Fruit fly (Drosophila melanogaster): Measurements from ENCODE around the gene CG42710.

CG42710 gene

DNA sequence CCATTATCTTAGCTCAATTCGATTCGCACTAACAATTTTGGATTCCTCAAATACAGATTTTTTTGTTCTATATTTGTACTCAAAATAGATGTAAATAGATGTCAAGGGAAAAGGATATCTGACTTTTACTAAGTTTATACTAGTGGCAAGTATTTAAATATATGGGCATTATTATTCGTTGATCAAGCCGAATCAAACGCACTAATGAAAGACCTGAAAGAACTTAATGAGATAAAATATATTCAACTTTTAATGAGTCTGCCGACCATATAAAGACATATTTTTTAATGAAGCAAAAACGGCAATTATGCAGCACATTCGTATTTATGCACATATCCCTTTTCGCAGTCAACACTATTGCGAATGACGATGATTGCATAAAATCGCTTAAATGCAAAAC lies at the start of gene CG42710:
CG42710 (minus strand) TSS at position 101 of the 400 bp plus-strand sequence.
- TF ChIP-seq Sin3A (optimal IDR thresholded peaks at IDR 0.05) (no peak), insv (optimal IDR thresholded peaks at IDR 0.05) (no peak), ttk (optimal IDR thresholded peaks at IDR 0.05) (no peak), Myc (optimal IDR thresholded peaks at IDR 0.05) (no peak), h (optimal IDR thresholded peaks at IDR 0.05) (no peak), psq (optimal IDR thresholded peaks at IDR 0.05) (no peak)

DNA sequence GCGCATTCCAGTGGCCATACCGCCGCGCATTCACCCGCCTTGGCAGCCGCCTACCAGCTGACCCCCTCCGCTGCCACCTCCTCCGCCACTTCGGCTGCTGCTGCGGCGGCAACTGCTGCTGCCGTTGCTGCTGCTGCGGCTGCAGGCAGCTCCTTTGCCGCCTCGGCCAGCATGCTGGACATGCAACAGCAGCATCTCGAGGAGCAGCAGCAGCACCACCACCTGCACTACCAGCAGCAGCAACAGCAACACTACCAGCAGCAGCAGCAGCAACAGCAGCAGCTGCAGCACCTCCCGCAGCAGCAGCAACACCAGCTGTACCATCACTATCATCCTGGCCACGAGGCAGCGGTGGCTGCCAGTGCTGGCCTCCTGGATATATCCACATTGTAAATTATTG lies 46.1 kb upstream of the CG42710 start:
- TF ChIP-seq insv (optimal IDR thresholded peaks at IDR 0.05) (no peak), ttk (optimal IDR thresholded peaks at IDR 0.05) (no peak), psq (optimal IDR thresholded peaks at IDR 0.05) (no peak), Myc (optimal IDR thresholded peaks at IDR 0.05) (no peak), Sin3A (optimal IDR thresholded peaks at IDR 0.05) (no peak), h (optimal IDR thresholded peaks at IDR 0.05) (no peak)

DNA sequence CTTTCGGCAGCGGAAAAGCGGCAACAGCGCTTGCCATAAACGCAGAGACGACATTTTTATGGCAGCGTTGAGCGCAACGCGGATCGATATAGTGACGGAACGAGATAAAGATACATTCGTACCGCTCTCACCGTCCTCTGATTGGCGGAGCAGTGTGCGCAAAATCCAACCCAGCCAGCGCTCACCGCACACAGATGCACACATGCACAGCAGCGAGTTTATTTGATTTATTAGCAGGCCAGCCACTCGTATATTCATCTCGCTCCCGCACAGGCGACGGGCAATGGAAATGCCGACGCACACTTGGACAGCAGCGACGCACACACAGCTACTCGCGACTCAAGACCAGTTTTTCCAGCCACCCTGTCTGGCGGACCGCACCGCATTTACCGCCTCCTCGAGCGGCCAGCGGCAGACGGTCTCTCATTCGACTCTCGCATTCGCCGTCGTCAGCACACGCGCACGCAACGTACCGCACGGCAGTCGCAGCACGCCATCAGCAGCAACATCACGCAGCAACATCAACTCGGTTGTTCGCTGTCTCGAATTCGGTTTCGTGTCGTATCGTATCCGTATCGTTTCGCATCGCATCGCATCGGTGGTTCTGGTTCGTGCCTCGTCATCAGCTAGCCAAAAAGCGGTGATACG lies 43.0 kb upstream of the CG42710 start, which contains the start of gene SoxN:
SoxN (plus strand) TSS at position 424 of the 648 bp plus-strand sequence.
- no peak for TF ChIP-seq h (optimal IDR thresholded peaks at IDR 0.05)
- no peak for TF ChIP-seq Myc (optimal IDR thresholded peaks at IDR 0.05)
- no peak for TF ChIP-seq psq (optimal IDR thresholded peaks at IDR 0.05)
- TF ChIP-seq insv (optimal IDR thresholded peaks at IDR 0.05), result no peak
- no peak for TF ChIP-seq Sin3A (optimal IDR thresholded peaks at IDR 0.05)
- no peak for TF ChIP-seq ttk (optimal IDR thresholded peaks at IDR 0.05)

DNA sequence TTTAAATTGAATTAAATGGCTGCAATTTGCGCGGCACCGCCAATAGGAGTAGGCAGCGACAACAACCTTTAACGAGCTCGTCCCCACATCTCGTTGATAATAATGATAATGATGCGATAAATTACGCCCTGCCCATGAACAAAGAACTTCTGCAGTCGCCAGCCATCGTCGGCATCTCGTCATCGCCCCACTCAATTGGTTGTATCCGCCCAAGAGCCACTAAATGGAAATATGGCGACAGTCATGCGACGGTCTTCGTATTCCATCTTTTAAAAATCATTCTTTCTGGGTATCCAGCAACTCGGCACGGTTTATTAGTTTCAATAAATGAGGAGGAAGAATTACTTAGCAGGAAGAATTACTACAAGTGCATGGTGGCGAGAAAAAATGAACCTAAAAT lies 38.2 kb upstream of the CG42710 start:
- TF ChIP-seq insv (optimal IDR thresholded peaks at IDR 0.05), result no peak
- no peak for TF ChIP-seq psq (optimal IDR thresholded peaks at IDR 0.05)
- TF ChIP-seq h (optimal IDR thresholded peaks at IDR 0.05), result no peak
- TF ChIP-seq Myc (optimal IDR thresholded peaks at IDR 0.05), result no peak
- no peak for TF ChIP-seq ttk (optimal IDR thresholded peaks at IDR 0.05)
- no peak for TF ChIP-seq Sin3A (optimal IDR thresholded peaks at IDR 0.05)

DNA sequence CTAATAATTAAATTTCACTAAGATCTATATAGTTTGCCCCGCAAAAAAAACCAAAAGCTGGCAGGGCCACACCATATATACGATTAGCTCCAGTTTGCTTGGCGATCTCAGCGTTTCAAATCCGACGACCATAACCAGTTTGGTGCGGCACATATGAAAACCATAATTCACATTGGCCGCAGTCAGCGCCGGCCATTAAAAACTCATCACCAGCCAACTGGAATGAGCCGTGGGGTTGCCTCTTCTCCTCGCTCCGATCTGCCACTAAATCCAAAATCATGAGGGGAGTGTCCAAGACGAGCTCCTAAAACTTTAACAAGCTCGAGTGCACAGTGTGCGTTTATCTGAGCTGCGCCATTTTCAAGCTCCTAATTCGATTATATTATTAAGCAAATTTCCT lies 35.0 kb upstream of the CG42710 start:
- TF ChIP-seq Myc (optimal IDR thresholded peaks at IDR 0.05), result no peak
- TF ChIP-seq insv (optimal IDR thresholded peaks at IDR 0.05), result no peak
- no peak for TF ChIP-seq psq (optimal IDR thresholded peaks at IDR 0.05)
- no peak for TF ChIP-seq h (optimal IDR thresholded peaks at IDR 0.05)
- no peak for TF ChIP-seq Sin3A (optimal IDR thresholded peaks at IDR 0.05)
- no peak for TF ChIP-seq ttk (optimal IDR thresholded peaks at IDR 0.05)

DNA sequence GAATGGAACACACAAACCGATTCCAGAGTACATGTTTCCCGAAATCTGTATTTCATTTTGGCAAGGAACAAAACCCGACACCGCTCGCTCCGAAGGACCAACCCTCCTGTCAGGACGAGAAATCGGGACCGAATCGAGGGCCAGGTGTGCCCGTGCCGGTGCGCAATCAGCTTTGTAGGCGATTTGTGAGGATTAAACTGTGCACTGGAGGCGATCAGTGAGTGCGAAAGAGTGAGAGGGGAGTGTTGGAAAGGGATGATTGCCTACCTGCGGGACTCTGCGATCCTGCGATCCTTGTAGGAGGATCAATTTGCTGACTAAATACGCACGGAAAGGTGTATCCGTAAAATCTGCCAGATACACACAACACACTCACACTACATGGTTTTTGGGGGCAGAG lies 27.5 kb upstream of the CG42710 start:
- no peak for TF ChIP-seq Sin3A (optimal IDR thresholded peaks at IDR 0.05)
- TF ChIP-seq psq (optimal IDR thresholded peaks at IDR 0.05), result no peak
- no peak for TF ChIP-seq ttk (optimal IDR thresholded peaks at IDR 0.05)
- no peak for TF ChIP-seq h (optimal IDR thresholded peaks at IDR 0.05)
- no peak for TF ChIP-seq insv (optimal IDR thresholded peaks at IDR 0.05)
- no peak for TF ChIP-seq Myc (optimal IDR thresholded peaks at IDR 0.05)

DNA sequence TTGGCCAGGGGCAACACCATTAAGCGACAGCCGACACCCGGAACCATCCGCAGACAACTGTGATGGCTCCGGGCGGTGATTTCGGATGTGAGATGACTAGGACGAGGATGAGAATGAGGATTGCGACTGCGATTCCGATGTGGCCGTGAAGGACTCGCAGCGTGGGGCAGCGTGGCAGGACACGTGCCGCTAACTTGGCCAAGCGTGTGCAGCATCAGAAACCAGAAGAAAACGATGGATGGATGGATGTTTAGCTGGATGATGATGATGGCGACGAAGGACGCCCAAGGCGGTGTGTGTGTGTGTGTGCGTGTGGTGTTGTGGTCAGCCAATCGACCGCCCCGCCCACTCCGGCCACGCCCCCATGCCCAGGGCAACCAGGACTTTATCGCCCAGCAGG lies 21.8 kb upstream of the CG42710 start:
- TF ChIP-seq h (optimal IDR thresholded peaks at IDR 0.05), result no peak
- TF ChIP-seq ttk (optimal IDR thresholded peaks at IDR 0.05), result no peak
- TF ChIP-seq psq (optimal IDR thresholded peaks at IDR 0.05), result no peak
- TF ChIP-seq Myc (optimal IDR thresholded peaks at IDR 0.05), result no peak
- no peak for TF ChIP-seq insv (optimal IDR thresholded peaks at IDR 0.05)
- no peak for TF ChIP-seq Sin3A (optimal IDR thresholded peaks at IDR 0.05)

DNA sequence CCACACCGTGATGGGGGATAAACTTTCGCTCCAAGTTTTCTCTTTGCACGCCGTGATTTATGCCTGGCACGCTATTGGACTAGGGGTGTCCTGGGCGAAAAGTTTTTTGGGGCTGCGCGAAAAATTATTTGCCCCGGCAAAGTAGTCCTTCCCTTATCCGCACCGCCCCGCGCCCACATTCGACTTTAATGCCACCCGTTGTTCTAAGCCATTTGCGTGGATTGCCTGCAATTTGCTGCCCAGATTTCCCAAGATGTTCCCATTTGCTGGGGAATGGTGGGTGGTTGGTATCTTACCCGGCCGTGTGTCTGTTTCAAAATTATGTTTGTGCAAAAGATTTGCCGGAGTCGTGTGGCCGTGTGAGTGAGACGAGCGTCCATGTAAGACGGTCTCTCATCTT lies 16.7 kb upstream of the CG42710 start:
- TF ChIP-seq insv (optimal IDR thresholded peaks at IDR 0.05), result no peak
- TF ChIP-seq Myc (optimal IDR thresholded peaks at IDR 0.05), result no peak
- TF ChIP-seq h (optimal IDR thresholded peaks at IDR 0.05), result no peak
- no peak for TF ChIP-seq psq (optimal IDR thresholded peaks at IDR 0.05)
- TF ChIP-seq ttk (optimal IDR thresholded peaks at IDR 0.05), result no peak
- TF ChIP-seq Sin3A (optimal IDR thresholded peaks at IDR 0.05), result no peak

DNA sequence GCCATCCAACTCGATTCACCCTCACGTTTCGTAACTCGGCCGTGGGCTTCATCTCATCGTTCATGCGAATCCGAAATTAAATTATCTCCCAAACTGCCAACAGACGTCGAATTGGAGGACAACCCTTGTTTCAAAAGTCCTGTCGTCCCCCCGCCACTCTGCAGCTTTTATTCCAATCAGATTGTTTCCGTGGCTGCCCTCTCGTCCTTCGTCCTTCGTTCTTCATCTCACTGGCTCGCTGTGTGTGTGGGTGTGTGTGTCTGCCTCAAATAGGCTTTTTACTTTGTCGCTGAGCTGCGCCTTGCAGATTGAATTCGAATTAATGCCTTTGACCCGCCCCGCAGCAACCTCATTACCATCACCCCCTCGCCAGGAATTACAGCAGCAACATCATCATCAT lies 11.9 kb upstream of the CG42710 start:
- TF ChIP-seq Sin3A (optimal IDR thresholded peaks at IDR 0.05) (no peak), Myc (optimal IDR thresholded peaks at IDR 0.05) (no peak), ttk (optimal IDR thresholded peaks at IDR 0.05) (no peak), insv (optimal IDR thresholded peaks at IDR 0.05) (no peak), psq (optimal IDR thresholded peaks at IDR 0.05) (no peak), h (optimal IDR thresholded peaks at IDR 0.05) (no peak)

DNA sequence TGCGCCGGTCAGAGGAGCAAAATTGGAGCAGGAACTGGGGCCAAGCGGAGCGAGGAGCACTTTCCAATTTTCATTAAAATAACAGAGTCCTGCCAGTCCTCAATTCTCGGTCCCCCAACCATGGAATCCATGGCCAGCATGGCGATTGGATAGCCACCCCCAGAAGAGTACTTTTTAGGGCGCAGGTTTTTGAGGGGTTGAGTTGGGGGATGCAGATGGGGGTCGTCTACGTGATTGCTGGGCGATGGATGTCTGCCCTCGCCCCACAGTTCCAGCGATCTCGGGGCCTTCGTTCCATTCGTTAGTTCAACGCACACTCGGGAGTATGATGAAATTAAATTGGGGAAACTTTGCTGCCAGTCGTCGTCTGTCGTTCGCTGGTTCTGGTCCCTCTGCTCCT lies 9.4 kb upstream of the CG42710 start:
- no peak for TF ChIP-seq Sin3A (optimal IDR thresholded peaks at IDR 0.05)

DNA sequence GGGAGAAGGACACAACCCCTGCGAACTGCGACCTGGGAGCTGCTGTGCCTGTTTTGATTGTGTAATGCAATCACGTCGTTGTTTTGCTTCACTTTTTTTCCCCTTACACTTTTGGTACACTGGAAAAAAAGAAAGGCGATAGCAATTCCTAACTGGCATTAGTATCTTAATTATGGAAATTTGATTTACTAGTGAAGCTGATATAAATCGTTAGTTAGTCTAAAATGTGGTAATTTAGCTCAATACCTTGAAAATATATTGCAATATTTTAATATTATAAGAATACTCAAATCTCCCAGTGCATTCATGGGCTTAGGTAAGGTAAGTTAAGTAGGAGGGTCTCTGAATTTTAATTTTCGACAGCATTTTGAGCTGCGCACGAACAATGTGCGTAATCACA lies 5.3 kb upstream of the CG42710 start:
- TF ChIP-seq insv (optimal IDR thresholded peaks at IDR 0.05) (no peak), Myc (optimal IDR thresholded peaks at IDR 0.05) (no peak), h (optimal IDR thresholded peaks at IDR 0.05) (no peak), psq (optimal IDR thresholded peaks at IDR 0.05) (no peak), Sin3A (optimal IDR thresholded peaks at IDR 0.05) (no peak), ttk (optimal IDR thresholded peaks at IDR 0.05) (no peak)

DNA sequence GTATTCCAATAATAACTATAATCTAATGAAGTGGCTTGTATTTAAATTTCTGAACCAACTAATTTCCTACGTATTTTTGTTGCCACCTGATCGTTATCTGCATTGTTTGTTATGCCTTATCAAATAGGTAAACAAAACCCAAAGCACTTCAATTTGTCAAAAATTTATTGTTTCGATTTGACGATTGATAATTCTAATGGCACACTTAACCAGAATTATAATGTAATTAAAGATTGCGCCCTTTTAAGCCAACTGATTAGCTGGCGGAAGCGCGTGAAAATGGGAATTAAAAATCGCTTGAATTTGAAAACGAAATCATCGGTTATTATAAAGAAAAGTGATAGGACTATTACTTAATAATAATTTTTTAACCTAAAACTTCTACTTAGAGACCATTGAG lies 2.4 kb upstream of the CG42710 start:
- TF ChIP-seq Sin3A (optimal IDR thresholded peaks at IDR 0.05), result no peak
- no peak for TF ChIP-seq Myc (optimal IDR thresholded peaks at IDR 0.05)
- TF ChIP-seq psq (optimal IDR thresholded peaks at IDR 0.05), result no peak
- no peak for TF ChIP-seq ttk (optimal IDR thresholded peaks at IDR 0.05)
- TF ChIP-seq h (optimal IDR thresholded peaks at IDR 0.05), result no peak
- no peak for TF ChIP-seq insv (optimal IDR thresholded peaks at IDR 0.05)

DNA sequence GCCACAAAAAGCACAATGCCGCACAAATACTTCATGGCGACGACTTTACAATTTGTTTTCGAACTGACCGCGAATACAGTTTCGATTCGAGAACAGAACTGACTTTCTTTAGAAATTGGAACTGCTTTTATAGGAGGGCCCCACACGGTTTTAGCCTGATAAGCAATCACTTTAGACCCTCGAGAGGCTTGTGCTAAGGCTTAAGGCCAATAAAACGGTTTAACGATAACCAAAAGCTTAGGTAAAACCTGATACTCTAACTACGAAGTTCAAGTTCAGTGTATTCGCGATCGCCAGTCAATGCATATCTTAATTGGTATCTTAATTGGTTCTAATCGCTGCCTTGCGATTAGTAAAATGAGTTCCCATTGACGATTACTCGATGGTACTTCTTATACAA lies 1.1 kb downstream of the CG42710 start, which contains the start of gene LManVI:
LManVI (minus strand) TSS at position 101 of the 400 bp plus-strand sequence.
- TF ChIP-seq psq (optimal IDR thresholded peaks at IDR 0.05), result no peak
- TF ChIP-seq insv (optimal IDR thresholded peaks at IDR 0.05), result no peak
- no peak for TF ChIP-seq Sin3A (optimal IDR thresholded peaks at IDR 0.05)
- TF ChIP-seq Myc (optimal IDR thresholded peaks at IDR 0.05), result no peak
- no peak for TF ChIP-seq h (optimal IDR thresholded peaks at IDR 0.05)
- no peak for TF ChIP-seq ttk (optimal IDR thresholded peaks at IDR 0.05)

Measured in Kc167 (cell line).